Worm (Caenorhabditis elegans): Measurements from ENCODE around the gene C17C3.9.

- TF ChIP-seq dao-5 (tag; optimal IDR thresholded peaks at IDR 0.05) (no peak), W03F9.2 (tag; optimal IDR thresholded peaks at IDR 0.05) (no peak), him-1 (tag; optimal IDR thresholded peaks at IDR 0.05) (no peak)
Observed at ce11 chrII:5518910-5519309, 13.2 kb downstream of the C17C3.9 start, which contains the start of gene ZK177.2.

Measured in whole organism, L4/young adult.